Worm (Caenorhabditis elegans): ENCODE results near the gene F25G6.1.

Gene F25G6.1

ce11 chrV:8545531-8546224 is 29.2 kb upstream of the F25G6.1 start, which contains the start of the genes slc-17.8 and asns-1:
slc-17.8 (minus strand) TSS chrV:8545581.
asns-1 (plus strand) TSS chrV:8546174.
- no peak for TF ChIP-seq tbx-37 (GFP tag; conservative IDR thresholded peaks at IDR 0.05)
- TF ChIP-seq B0310.2 (tag; optimal IDR thresholded peaks at IDR 0.05) = no peak
- no peak for TF ChIP-seq hmbx-1 (tag; optimal IDR thresholded peaks at IDR 0.05)
- no peak for TF ChIP-seq flt-1 (GFP tag; IDR thresholded peaks at IDR 0.05)
- TF ChIP-seq ets-7 (tag; optimal IDR thresholded peaks at IDR 0.05) = no peak
- no peak for TF ChIP-seq hmg-4 (GFP tag; optimal IDR thresholded peaks at IDR 0.05)

- TF ChIP-seq ceh-36 (tag; optimal IDR thresholded peaks at IDR 0.05) (no peak), hmg-4 (GFP tag; optimal IDR thresholded peaks at IDR 0.05) (no peak)
Measured at ce11 chrV:8548989-8549388, 25.9 kb upstream of the F25G6.1 start, which contains the start of gene stdh-4. stdh-4 (plus strand) TSS chrV:8549289.

- TF ChIP-seq aly-1 (tag; optimal IDR thresholded peaks at IDR 0.05) (no peak), tra-4 (tag; optimal IDR thresholded peaks at IDR 0.05) (no peak), ama-1 (optimal IDR thresholded peaks at IDR 0.05) (no peak), hmbx-1 (tag; optimal IDR thresholded peaks at IDR 0.05) (no peak), tbx-11 (GFP tag; IDR thresholded peaks at IDR 0.05) (no peak), ceh-13 (GFP tag; optimal IDR thresholded peaks at IDR 0.05) (no peak), F13C5.2 (tag; optimal IDR thresholded peaks at IDR 0.05) (no peak)
Measured at ce11 chrV:8552460-8552859, 22.4 kb upstream of the F25G6.1 start, which contains the start of gene acr-15. acr-15 (plus strand) TSS chrV:8552695.

DNA sequence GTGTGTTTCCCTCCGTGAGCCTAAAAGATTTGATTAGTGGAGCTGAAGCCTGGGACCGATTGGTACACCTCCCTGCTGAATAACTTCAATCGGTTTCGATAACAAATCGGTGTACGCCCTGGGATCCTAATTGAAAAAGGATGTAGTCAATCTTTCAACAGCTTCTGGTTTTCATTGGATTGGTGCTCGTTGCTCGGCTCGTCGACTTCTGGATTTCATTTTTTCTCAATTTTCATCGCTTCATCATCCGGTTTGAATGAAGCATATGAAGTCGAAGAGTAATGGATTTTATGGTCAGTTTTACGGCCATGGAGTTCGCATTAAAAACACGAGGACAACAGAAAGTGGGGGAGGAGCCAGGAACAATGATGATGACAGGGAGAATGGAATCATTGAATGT is 18.9 kb upstream of the F25G6.1 start:
- no peak for TF ChIP-seq F13C5.2 (tag; optimal IDR thresholded peaks at IDR 0.05)
- TF ChIP-seq ets-7 (tag; optimal IDR thresholded peaks at IDR 0.05) = no peak
- TF ChIP-seq tra-4 (tag; optimal IDR thresholded peaks at IDR 0.05) = no peak
- TF ChIP-seq tbx-11 (GFP tag; IDR thresholded peaks at IDR 0.05) = no peak
- TF ChIP-seq pes-1 (GFP tag; IDR thresholded peaks at IDR 0.05) = no peak
- TF ChIP-seq tbx-37 (GFP tag; conservative IDR thresholded peaks at IDR 0.05) = no peak
- TF ChIP-seq aly-1 (tag; optimal IDR thresholded peaks at IDR 0.05) = no peak
- TF ChIP-seq scrt-1 (GFP tag; IDR thresholded peaks at IDR 0.05) = no peak
- no peak for TF ChIP-seq B0310.2 (tag; optimal IDR thresholded peaks at IDR 0.05)
- TF ChIP-seq ama-1 (optimal IDR thresholded peaks at IDR 0.05) = no peak
- no peak for TF ChIP-seq ceh-36 (tag; optimal IDR thresholded peaks at IDR 0.05)
- TF ChIP-seq ceh-13 (GFP tag; optimal IDR thresholded peaks at IDR 0.05) = no peak
- no peak for TF ChIP-seq sea-1 (GFP tag; conservative IDR thresholded peaks at IDR 0.05)

ce11 chrV:8560916-8561315 is 13.9 kb upstream of the F25G6.1 start, which contains the start of gene acr-16:
acr-16 (plus strand) TSS chrV:8561216.
- TF ChIP-seq scrt-1 (GFP tag; IDR thresholded peaks at IDR 0.05) (no peak), tbx-11 (GFP tag; IDR thresholded peaks at IDR 0.05) (no peak), ama-1 (optimal IDR thresholded peaks at IDR 0.05) (no peak), tra-4 (tag; optimal IDR thresholded peaks at IDR 0.05) (no peak), sea-1 (GFP tag; conservative IDR thresholded peaks at IDR 0.05) (no peak), hnd-1 (tag; optimal IDR thresholded peaks at IDR 0.05) (no peak), ceh-36 (tag; optimal IDR thresholded peaks at IDR 0.05) (no peak), B0310.2 (tag; optimal IDR thresholded peaks at IDR 0.05) (no peak), pes-1 (GFP tag; IDR thresholded peaks at IDR 0.05) (no peak), F13C5.2 (tag; optimal IDR thresholded peaks at IDR 0.05) (no peak), hmg-4 (GFP tag; optimal IDR thresholded peaks at IDR 0.05) (no peak), ets-7 (tag; optimal IDR thresholded peaks at IDR 0.05) (no peak), tbx-37 (GFP tag; conservative IDR thresholded peaks at IDR 0.05) (no peak), ceh-13 (GFP tag; optimal IDR thresholded peaks at IDR 0.05) (no peak), flt-1 (GFP tag; IDR thresholded peaks at IDR 0.05) (no peak), hmbx-1 (tag; optimal IDR thresholded peaks at IDR 0.05) (no peak), aly-1 (tag; optimal IDR thresholded peaks at IDR 0.05) (no peak)

DNA sequence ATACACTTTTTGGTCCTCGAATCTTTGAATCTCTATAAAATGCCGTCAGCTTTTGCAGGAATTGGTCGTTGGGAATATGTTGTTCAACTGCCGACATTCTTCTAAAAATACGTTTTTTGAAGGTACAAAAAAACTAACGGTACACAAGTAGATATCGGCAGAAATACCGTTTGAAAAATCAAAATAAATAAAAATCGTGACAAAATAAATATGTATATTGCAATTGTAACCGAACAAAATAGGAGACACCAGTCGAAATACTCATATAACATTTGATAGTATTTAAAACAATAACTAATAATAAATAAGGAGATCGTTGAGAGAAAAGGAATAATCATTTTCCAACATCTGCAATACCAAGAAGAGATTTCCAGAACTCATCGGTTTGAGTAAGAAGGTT is 9.8 kb upstream of the F25G6.1 start, which contains the start of gene F25G6.8:
Gene F25G6.8, minus strand, starts transcription at position 101 of the 400 bp plus-strand sequence.
- TF ChIP-seq flt-1 (GFP tag; IDR thresholded peaks at IDR 0.05) (no peak), scrt-1 (GFP tag; IDR thresholded peaks at IDR 0.05) (no peak), tbx-37 (GFP tag; conservative IDR thresholded peaks at IDR 0.05) (no peak), aly-1 (tag; optimal IDR thresholded peaks at IDR 0.05) (no peak), sea-1 (GFP tag; conservative IDR thresholded peaks at IDR 0.05) (no peak), ama-1 (optimal IDR thresholded peaks at IDR 0.05) (no peak), hnd-1 (tag; optimal IDR thresholded peaks at IDR 0.05) (no peak), B0310.2 (tag; optimal IDR thresholded peaks at IDR 0.05) (no peak), hmg-4 (GFP tag; optimal IDR thresholded peaks at IDR 0.05) (no peak), F13C5.2 (tag; optimal IDR thresholded peaks at IDR 0.05) (no peak), tra-4 (tag; optimal IDR thresholded peaks at IDR 0.05) (no peak), hmbx-1 (tag; optimal IDR thresholded peaks at IDR 0.05) (no peak), ceh-13 (GFP tag; optimal IDR thresholded peaks at IDR 0.05) (no peak), ets-7 (tag; optimal IDR thresholded peaks at IDR 0.05) (no peak), pes-1 (GFP tag; IDR thresholded peaks at IDR 0.05) (no peak), ceh-36 (tag; optimal IDR thresholded peaks at IDR 0.05) (no peak), tbx-11 (GFP tag; IDR thresholded peaks at IDR 0.05) (no peak)

ce11 chrV:8569172-8569571 is 5.7 kb upstream of the F25G6.1 start:
- TF ChIP-seq B0310.2 (tag; optimal IDR thresholded peaks at IDR 0.05) (no peak), tbx-11 (GFP tag; IDR thresholded peaks at IDR 0.05) (no peak), ama-1 (optimal IDR thresholded peaks at IDR 0.05) (no peak)

DNA sequence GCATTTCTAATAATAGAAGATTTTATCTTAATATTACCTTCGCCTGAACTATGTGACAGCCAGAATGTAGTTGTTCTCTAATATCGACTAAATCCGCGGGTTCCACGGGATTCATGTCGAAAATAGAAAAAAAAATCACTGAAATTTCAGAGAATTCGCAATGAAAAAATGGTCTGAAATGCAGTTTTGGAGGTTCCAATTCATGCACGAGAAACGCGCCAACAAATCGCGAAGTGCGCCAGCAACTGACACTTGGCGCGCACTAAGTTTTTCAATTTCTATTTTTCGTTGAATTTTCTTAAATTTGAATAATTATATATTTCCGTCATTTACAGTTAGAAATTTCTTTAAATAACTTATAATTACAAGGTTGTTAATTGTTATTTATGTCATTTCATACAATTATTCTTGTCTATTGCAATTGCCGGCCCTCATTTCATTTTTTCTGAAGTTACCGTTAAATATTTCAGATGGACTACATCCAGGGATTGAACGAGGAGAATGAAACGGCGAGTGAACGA is 5.0 kb upstream of the F25G6.1 start, which contains the start of the genes F25G6.9 and symk-1:
Gene F25G6.9, minus strand, starts transcription at position 160 of the 521 bp plus-strand sequence.
Gene symk-1, plus strand, starts transcription at position 471 of the 521 bp plus-strand sequence.
- TF ChIP-seq tbx-37 (GFP tag; conservative IDR thresholded peaks at IDR 0.05) = no peak
- no peak for TF ChIP-seq ceh-13 (GFP tag; optimal IDR thresholded peaks at IDR 0.05)
